Worm (Caenorhabditis elegans) whole organism, L4 larva: Measurements from ENCODE around the gene K11H12.9.

Experiments
- aly-2 ChIP-seq: sonication (generic microtip); optimal IDR thresholded peaks from 2 replicates; lab custom pipeline; 2018; ENCODE audit warnings: missing biosample characterization, missing genetic modification characterization
- hif-1 ChIP-seq, 2 experiments: sonication (generic microtip); optimal IDR thresholded peaks; 2 replicates each; lab custom pipeline; 2016 to 2017; ENCODE audit warnings: missing compliant biosample characterization in 2 of 2, missing genetic modification characterization in 2 of 2, missing genetic modification reagents in 2 of 2, missing genotype in 2 of 2, mild to moderate bottlenecking in 1 of 2
- nhr-28 ChIP-seq: fragments of 150-350 bp; optimal IDR thresholded peaks from 2 replicates; lab custom pipeline; 2014; ENCODE audit warnings: missing biosample characterization, missing genetic modification characterization
- nhr-76 ChIP-seq: fragments of 150-350 bp; optimal IDR thresholded peaks from 2 replicates; lab custom pipeline; 2014; ENCODE audit warnings: missing biosample characterization, missing genetic modification characterization
- pha-4 ChIP-seq, 2 experiments: fragments of 150-350 bp in 1 of 2; fragments of 200-800 bp in 1 of 2; sonication (Bioruptor generic) in 1 of 2; IDR thresholded peaks in 1 of 2; optimal IDR thresholded peaks in 1 of 2; 2 replicates each; pipeline versions ENCODE4 v1.3.6 to Lab custom; 2014 to 2022; ENCODE audit warnings: missing genetic modification characterization in 2 of 2, missing genetic modification reagents in 2 of 2, missing biosample characterization in 1 of 2, missing compliant biosample characterization in 1 of 2

DNA sequence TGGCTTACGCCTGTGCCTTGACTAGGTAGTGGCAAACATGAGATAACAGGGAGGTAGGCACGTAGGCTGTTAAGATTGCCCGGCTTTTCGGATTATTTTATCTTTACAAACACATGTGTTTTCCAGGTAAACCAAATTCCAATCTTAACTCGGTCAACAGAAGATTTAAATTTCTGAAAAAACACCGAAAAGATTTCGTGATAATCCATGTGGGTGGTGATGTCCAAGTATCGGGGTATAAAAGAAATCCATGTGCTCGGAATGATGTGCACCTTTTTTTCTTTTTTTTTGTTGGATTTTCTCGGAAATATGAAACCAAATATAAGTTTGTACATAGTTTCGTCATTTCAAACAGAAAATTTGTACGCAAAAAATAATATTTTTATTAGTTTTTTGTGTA, 6.0 kb upstream of the K11H12.9 start:
- TF ChIP-seq nhr-28 (tag; lab: Kevin White, UChicago) (no peak), nhr-76 (tag; lab: Kevin White, UChicago) (no peak), aly-2 (tag; lab: Kevin White, UChicago) (no peak), hif-1 (tag; optimal IDR thresholded peaks at IDR 0.05; lab: Kevin White, UChicago) (no peak), pha-4 (GFP tag; IDR thresholded peaks at IDR 0.05; lab: Robert Waterston, UW) (no peak), pha-4 (tag; optimal IDR thresholded peaks at IDR 0.05; lab: Kevin White, UChicago) (no peak)
